Worm (Caenorhabditis elegans) whole organism, mixed stage, embryonic: ENCODE data around the gene C01B10.6.

ENCODE experiments used
- bed-3 ChIP-seq: fragments of 200-800 bp; sonication (Bioruptor generic); optimal IDR thresholded peaks from 3 replicates; lab custom pipeline; 2018; ENCODE audit warnings: mild to moderate bottlenecking, missing genetic modification characterization, moderate library complexity, missing compliant biosample characterization
- blmp-1 ChIP-seq: fragments of 150-350 bp; optimal IDR thresholded peaks from 2 replicates; lab custom pipeline; 2014; ENCODE audit warnings: missing biosample characterization, missing genetic modification characterization
- ceh-39 ChIP-seq: fragments of 150-350 bp; optimal IDR thresholded peaks from 2 replicates; lab custom pipeline; 2014; ENCODE audit warnings: missing biosample characterization, missing genetic modification characterization
- ceh-43 ChIP-seq: fragments of 200-800 bp; sonication (Bioruptor generic); optimal IDR thresholded peaks from 2 replicates; lab custom pipeline; 2018; ENCODE audit warnings: mild to moderate bottlenecking, missing genetic modification characterization, moderate library complexity, missing compliant biosample characterization
- ceh-83 ChIP-seq: fragments of 200-800 bp; sonication (Bioruptor generic); optimal IDR thresholded peaks from 2 replicates; lab custom pipeline; 2018; ENCODE audit warnings: mild to moderate bottlenecking, missing genetic modification characterization, missing compliant biosample characterization
- ces-1 ChIP-seq: fragments of 150-350 bp; optimal IDR thresholded peaks from 2 replicates; lab custom pipeline; 2014; ENCODE audit warnings: missing biosample characterization, missing genetic modification reagents, missing genetic modification characterization
- cnd-1 ChIP-seq: fragments of 200-800 bp; sonication (Bioruptor generic); optimal IDR thresholded peaks from 2 replicates; lab custom pipeline; 2018; ENCODE audit warnings: mild to moderate bottlenecking, missing genetic modification characterization, missing compliant biosample characterization
- drap-1 ChIP-seq: fragments of 200-800 bp; sonication (Bioruptor generic); optimal IDR thresholded peaks from 3 replicates; lab custom pipeline; 2018; ENCODE audit warnings: mild to moderate bottlenecking, missing genetic modification characterization, missing compliant biosample characterization
- elt-1 ChIP-seq: sonication (generic microtip); optimal IDR thresholded peaks from 2 replicates; lab custom pipeline; 2017; ENCODE audit warnings: missing genetic modification characterization, mild to moderate bottlenecking, missing compliant biosample characterization, antibody characterized with exemption, moderate library complexity, borderline replicate concordance; ENCODE audit not compliant: insufficient read depth
- elt-3 ChIP-seq: fragments of 150-350 bp; optimal IDR thresholded peaks from 2 replicates; lab custom pipeline; 2014; ENCODE audit warnings: missing biosample characterization, missing genetic modification characterization
- ham-2 ChIP-seq: fragments of 200-800 bp; sonication (Bioruptor generic); optimal IDR thresholded peaks from 2 replicates; lab custom pipeline; 2018; ENCODE audit warnings: mild to moderate bottlenecking, missing genetic modification characterization, missing compliant biosample characterization
- hlh-1 ChIP-seq: fragments of 150-350 bp; optimal IDR thresholded peaks from 2 replicates; lab custom pipeline; 2014; ENCODE audit warnings: missing biosample characterization, missing genetic modification reagents, missing genetic modification characterization
- lin-13 ChIP-seq: fragments of 150-350 bp; optimal IDR thresholded peaks from 2 replicates; lab custom pipeline; 2014; ENCODE audit warnings: missing biosample characterization, missing genetic modification characterization
- lin-32 ChIP-seq: fragments of 200-800 bp; sonication (Bioruptor generic); optimal IDR thresholded peaks from 2 replicates; lab custom pipeline; 2018; ENCODE audit warnings: mild to moderate bottlenecking, missing genetic modification characterization, missing compliant biosample characterization
- lsy-2 ChIP-seq: fragments of 150-350 bp; optimal IDR thresholded peaks from 2 replicates; lab custom pipeline; 2014; ENCODE audit warnings: missing biosample characterization, missing genetic modification characterization
- mab-5 ChIP-seq: fragments of 150-350 bp; optimal IDR thresholded peaks from 2 replicates; lab custom pipeline; 2014; ENCODE audit warnings: missing biosample characterization, missing genetic modification characterization
- mep-1 ChIP-seq: fragments of 150-350 bp; optimal IDR thresholded peaks from 2 replicates; lab custom pipeline; 2017; ENCODE audit warnings: missing biosample characterization, missing genetic modification reagents, missing genetic modification characterization, inconsistent platforms
- mls-2 ChIP-seq: sonication (generic microtip); optimal IDR thresholded peaks from 2 replicates; lab custom pipeline; 2016; ENCODE audit warnings: mild to moderate bottlenecking, missing genetic modification characterization, moderate library complexity, missing compliant biosample characterization
- nhr-12 ChIP-seq: fragments of 150-350 bp; optimal IDR thresholded peaks from 2 replicates; lab custom pipeline; 2014; ENCODE audit warnings: missing biosample characterization, missing genetic modification characterization
- nhr-237 ChIP-seq: fragments of 150-350 bp; optimal IDR thresholded peaks from 2 replicates; lab custom pipeline; 2014; ENCODE audit warnings: missing biosample characterization, missing genetic modification characterization
- nhr-76 ChIP-seq: sonication (generic microtip); optimal IDR thresholded peaks from 2 replicates; lab custom pipeline; 2017; ENCODE audit warnings: missing biosample characterization, missing genetic modification characterization
- pha-4 ChIP-seq: fragments of 150-350 bp; optimal IDR thresholded peaks from 2 replicates; lab custom pipeline; 2018; ENCODE audit warnings: missing biosample characterization, missing genetic modification reagents, missing genetic modification characterization
- snpc-4 ChIP-seq: fragments of 150-350 bp; optimal IDR thresholded peaks from 2 replicates; lab custom pipeline; 2014; ENCODE audit warnings: missing biosample characterization, missing genetic modification characterization
- sptf-1 ChIP-seq: sonication (generic microtip); optimal IDR thresholded peaks from 2 replicates; lab custom pipeline; 2017; ENCODE audit warnings: mild to moderate bottlenecking, missing genetic modification characterization, moderate library complexity, missing compliant biosample characterization
- tbx-8 ChIP-seq: fragments of 200-800 bp; sonication (Bioruptor generic); optimal IDR thresholded peaks from 2 replicates; lab custom pipeline; 2018; ENCODE audit warnings: mild to moderate bottlenecking, missing genetic modification characterization, moderate library complexity, missing compliant biosample characterization
- unc-120 ChIP-seq: sonication (generic microtip); optimal IDR thresholded peaks from 2 replicates; lab custom pipeline; 2017; ENCODE audit warnings: missing genetic modification characterization, missing compliant biosample characterization; ENCODE audit not compliant: poor library complexity, severe bottlenecking
- unc-39 ChIP-seq: fragments of 150-350 bp; optimal IDR thresholded peaks from 2 replicates; lab custom pipeline; 2014; ENCODE audit warnings: missing biosample characterization, missing genetic modification characterization
- unc-62 ChIP-seq: fragments of 150-350 bp; optimal IDR thresholded peaks from 2 replicates; lab custom pipeline; 2014; ENCODE audit warnings: missing biosample characterization, missing genetic modification reagents, missing genetic modification characterization
- zip-8 ChIP-seq: fragments of 150-350 bp; optimal IDR thresholded peaks from 2 replicates; lab custom pipeline; 2014; ENCODE audit warnings: missing biosample characterization, missing genetic modification characterization
- ztf-11 ChIP-seq: fragments of 150-350 bp; optimal IDR thresholded peaks from 2 replicates; lab custom pipeline; 2014; ENCODE audit warnings: missing biosample characterization, missing genetic modification characterization

C01B10.6 gene

ce11 chrIV:6606587-6606986 is 33.4 kb upstream of the C01B10.6 start:
- no peak for TF ChIP-seq ceh-83
- no peak for TF ChIP-seq unc-120 (tag; lab: Kevin White, UChicago)
- TF ChIP-seq nhr-76 (tag; lab: Kevin White, UChicago) = no peak
- TF ChIP-seq ces-1 (GFP tag; lab: Kevin White, UChicago) = no peak
- TF ChIP-seq, all 35 proteins: peak for 0

- TF ChIP-seq mab-5 (tag; lab: Kevin White, UChicago) = no peak
- no peak for TF ChIP-seq unc-62 (GFP tag; lab: Kevin White, UChicago)
- no peak for TF ChIP-seq nhr-237 (tag; lab: Kevin White, UChicago)
- TF ChIP-seq lsy-2 (tag; lab: Kevin White, UChicago) = no peak
- TF ChIP-seq hlh-1 (tag; lab: Kevin White, UChicago) = no peak
- TF ChIP-seq snpc-4 (tag; lab: Kevin White, UChicago) = no peak
- TF ChIP-seq mls-2 = no peak
- TF ChIP-seq ces-1 (GFP tag; lab: Kevin White, UChicago) = no peak
- no peak for TF ChIP-seq zip-8 (tag; lab: Kevin White, UChicago)
- TF ChIP-seq nhr-12 (tag; lab: Kevin White, UChicago) = no peak
- TF ChIP-seq nhr-76 (tag; lab: Kevin White, UChicago) = no peak
- no peak for TF ChIP-seq unc-39
- TF ChIP-seq elt-3 (tag; lab: Kevin White, UChicago) = no peak
- no peak for TF ChIP-seq pha-4 (tag; lab: Kevin White, UChicago)
- no peak for TF ChIP-seq bed-3 (GFP tag; lab: Kevin White, UChicago)
- TF ChIP-seq drap-1 (GFP tag; lab: Kevin White, UChicago) = no peak
- no peak for TF ChIP-seq elt-1 (tag; lab: Kevin White, UChicago)
- no peak for TF ChIP-seq lin-13 (tag; lab: Kevin White, UChicago)
- TF ChIP-seq blmp-1 (tag; lab: Kevin White, UChicago) = no peak
These were observed 32.9 kb upstream of the C01B10.6 start for ce11 chrIV:6607059-6607458.

- TF ChIP-seq mep-1 (tag; lab: Kevin White, UChicago) (no peak), ceh-43 (GFP tag; lab: Kevin White, UChicago) (no peak), nhr-237 (tag; lab: Kevin White, UChicago) (no peak), sptf-1 (tag; lab: Kevin White, UChicago) (no peak), ham-2 (no peak)
These were observed 26.7 kb upstream of the C01B10.6 start, which contains the start of gene drh-1 for ce11 chrIV:6613296-6613695. Gene drh-1, minus strand, starts transcription at chrIV:6613353.

- TF ChIP-seq hlh-1 (tag; lab: Kevin White, UChicago) = no peak
These were observed 21.4 kb upstream of the C01B10.6 start for ce11 chrIV:6618607-6619006.

- TF ChIP-seq tbx-8 (GFP tag; lab: Kevin White, UChicago) (no peak), unc-39 (no peak), sptf-1 (tag; lab: Kevin White, UChicago) (no peak), cnd-1 (no peak), blmp-1 (tag; lab: Kevin White, UChicago) (no peak)
These were observed 18.7 kb upstream of the C01B10.6 start, which contains the start of gene C01B10.3 for ce11 chrIV:6621252-6621651. Gene C01B10.3, minus strand, starts transcription at chrIV:6621352.

- TF ChIP-seq ceh-83 (no peak), sptf-1 (tag; lab: Kevin White, UChicago) (no peak), unc-39 (no peak), lin-32 (GFP tag; lab: Kevin White, UChicago) (no peak), unc-120 (tag; lab: Kevin White, UChicago) (no peak), elt-1 (tag; lab: Kevin White, UChicago) (no peak), mls-2 (no peak), drap-1 (GFP tag; lab: Kevin White, UChicago) (no peak), ces-1 (GFP tag; lab: Kevin White, UChicago) (no peak), tbx-8 (GFP tag; lab: Kevin White, UChicago) (no peak), ceh-39 (tag; lab: Kevin White, UChicago) (no peak), lin-13 (tag; lab: Kevin White, UChicago) (no peak), ztf-11 (tag; lab: Kevin White, UChicago) (no peak), mab-5 (tag; lab: Kevin White, UChicago) (no peak), lsy-2 (tag; lab: Kevin White, UChicago) (no peak), zip-8 (tag; lab: Kevin White, UChicago) (no peak), blmp-1 (tag; lab: Kevin White, UChicago) (no peak)
These were observed 17.8 kb upstream of the C01B10.6 start for ce11 chrIV:6622142-6622541.
